Fruit fly (Drosophila melanogaster) whole organism, embryonic: ENCODE measurements around the gene CG33160.
A peak's percentile ranks its signal among the peaks of the same experiment; 100 is the strongest.

Experiments
- Atf-2 ChIP-seq: fragments of 200-800 bp; sonication (Bioruptor generic); optimal IDR thresholded peaks from 2 replicates; lab custom pipeline; 2016; ENCODE audit warnings: missing biosample characterization, missing genetic modification characterization
- BtbVII ChIP-seq: fragments of 200-800 bp; sonication (Bioruptor generic); optimal IDR thresholded peaks from 3 replicates; lab custom pipeline; 2017; ENCODE audit warnings: missing biosample characterization, mild to moderate bottlenecking, missing genetic modification characterization
- CG10147 ChIP-seq: fragments of 200-800 bp; sonication (Bioruptor generic); optimal IDR thresholded peaks from 2 replicates; lab custom pipeline; 2019; ENCODE audit warnings: missing biosample characterization, mild to moderate bottlenecking, missing genetic modification characterization, moderate library complexity
- CG10267 ChIP-seq: fragments of 200-800 bp; sonication (Bioruptor generic); optimal IDR thresholded peaks from 2 replicates; lab custom pipeline; 2018; ENCODE audit warnings: missing biosample characterization, mild to moderate bottlenecking, missing genetic modification characterization, moderate library complexity
- CG11560 ChIP-seq: fragments of 200-800 bp; sonication (Bioruptor generic); IDR thresholded peaks from 3 replicates; pipeline ENCODE4 v1.3.6; 2022; ENCODE audit warnings: missing biosample characterization, missing genetic modification characterization
- CG12769 ChIP-seq: fragments of 200-800 bp; sonication (Bioruptor generic); optimal IDR thresholded peaks from 2 replicates; lab custom pipeline; 2019; ENCODE audit warnings: missing biosample characterization, mild to moderate bottlenecking, missing genetic modification characterization, moderate library complexity
- CG13424 ChIP-seq: fragments of 200-800 bp; sonication (Bioruptor generic); optimal IDR thresholded peaks from 2 replicates; lab custom pipeline; 2019; ENCODE audit warnings: missing biosample characterization, mild to moderate bottlenecking, missing genetic modification characterization, moderate library complexity
- CG13624 ChIP-seq: fragments of 200-800 bp; sonication (Bioruptor generic); optimal IDR thresholded peaks from 2 replicates; lab custom pipeline; 2016; ENCODE audit warnings: missing biosample characterization, missing genetic modification characterization
- CG17361 ChIP-seq: fragments of 200-800 bp; sonication (Bioruptor generic); IDR thresholded peaks from 3 replicates; pipeline ENCODE4 v1.3.6; 2022; ENCODE audit warnings: missing biosample characterization, missing genetic modification characterization
- CG17385 ChIP-seq: fragments of 200-800 bp; sonication (Bioruptor generic); optimal IDR thresholded peaks from 3 replicates; lab custom pipeline; 2018; ENCODE audit warnings: missing biosample characterization, mild to moderate bottlenecking, missing genetic modification characterization
- CG17829 ChIP-seq: fragments of 200-800 bp; optimal IDR thresholded peaks from 2 replicates; lab custom pipeline; 2019; ENCODE audit warnings: missing biosample characterization, mild to moderate bottlenecking, missing genetic modification characterization, moderate library complexity
- CG1792 ChIP-seq: fragments of 200-800 bp; sonication (Bioruptor generic); optimal IDR thresholded peaks from 2 replicates; lab custom pipeline; 2016; ENCODE audit warnings: missing biosample characterization, missing genetic modification characterization
- CG18599 ChIP-seq: fragments of 200-800 bp; sonication (Bioruptor generic); optimal IDR thresholded peaks from 3 replicates; lab custom pipeline; 2017; ENCODE audit warnings: missing biosample characterization, missing genetic modification characterization, mild to moderate bottlenecking, moderate library complexity, missing genetic modification reagents
- CG2116 ChIP-seq: fragments of 200-800 bp; sonication (Bioruptor generic); optimal IDR thresholded peaks from 3 replicates; lab custom pipeline; 2018; ENCODE audit warnings: missing biosample characterization, mild to moderate bottlenecking, missing genetic modification characterization
- CG6689 ChIP-seq: fragments of 200-800 bp; sonication (Bioruptor generic); IDR thresholded peaks from 2 replicates; pipeline ENCODE4 v1.3.6; 2022; ENCODE audit warnings: missing biosample characterization, missing genetic modification characterization
- CG8290 ChIP-seq, 3 experiments: fragments of 200-800 bp; sonication (Bioruptor generic); optimal IDR thresholded peaks; 2 replicates each; lab custom pipeline; 2016 to 2019; ENCODE audit warnings: missing biosample characterization in 3 of 3, missing genetic modification characterization in 3 of 3, mild to moderate bottlenecking in 2 of 3, moderate library complexity in 1 of 3
- CHES-1-like ChIP-seq: fragments of 200-800 bp; sonication (Bioruptor generic); optimal IDR thresholded peaks from 2 replicates; lab custom pipeline; 2016; ENCODE audit warnings: missing biosample characterization, missing genetic modification characterization
- CTCF ChIP-seq: fragments of 200-800 bp; sonication (Bioruptor generic); optimal IDR thresholded peaks from 2 replicates; lab custom pipeline; 2017; ENCODE audit warnings: missing biosample characterization, mild to moderate bottlenecking, missing genetic modification characterization, moderate library complexity
- Chrac-16 ChIP-seq: fragments of 200-800 bp; sonication (Bioruptor generic); optimal IDR thresholded peaks from 3 replicates; lab custom pipeline; 2016; ENCODE audit warnings: missing biosample characterization, missing genetic modification characterization
- Dp ChIP-seq: fragments of 200-800 bp; sonication (Bioruptor generic); optimal IDR thresholded peaks from 2 replicates; lab custom pipeline; 2018; ENCODE audit warnings: missing biosample characterization, mild to moderate bottlenecking, missing genetic modification characterization, moderate library complexity
- H15 ChIP-seq: fragments of 200-800 bp; sonication (Bioruptor generic); IDR thresholded peaks from 3 replicates; pipeline ENCODE4 v1.3.6; 2022; ENCODE audit warnings: missing biosample characterization, missing genetic modification characterization
- H2.0 ChIP-seq: fragments of 200-800 bp; sonication (Bioruptor generic); IDR thresholded peaks from 2 replicates; pipeline ENCODE4 v1.3.6; 2022; ENCODE audit warnings: missing biosample characterization, missing genetic modification characterization
- Hmx ChIP-seq: fragments of 200-800 bp; sonication (Bioruptor generic); optimal IDR thresholded peaks from 2 replicates; lab custom pipeline; 2016; ENCODE audit warnings: missing biosample characterization, missing genetic modification characterization
- MESR4 ChIP-seq: fragments of 200-800 bp; sonication (Bioruptor generic); optimal IDR thresholded peaks from 2 replicates; lab custom pipeline; 2018; ENCODE audit warnings: missing biosample characterization, mild to moderate bottlenecking, missing genetic modification characterization, moderate library complexity
- Mad ChIP-seq: fragments of 200-800 bp; sonication (Bioruptor generic); optimal IDR thresholded peaks from 2 replicates; lab custom pipeline; 2016; ENCODE audit warnings: missing biosample characterization, missing genetic modification characterization
- Max ChIP-seq: fragments of 200-800 bp; sonication (Bioruptor generic); optimal IDR thresholded peaks from 2 replicates; lab custom pipeline; 2016; ENCODE audit warnings: missing biosample characterization, mild to moderate bottlenecking, missing genetic modification characterization
- Mrtf ChIP-seq: fragments of 200-800 bp; sonication (Bioruptor generic); IDR thresholded peaks from 3 replicates; pipeline ENCODE4 v1.3.6; 2022; ENCODE audit warnings: missing biosample characterization, missing genetic modification characterization
- Sry-δ ChIP-seq: fragments of 200-800 bp; sonication (Bioruptor generic); optimal IDR thresholded peaks from 2 replicates; lab custom pipeline; 2016; ENCODE audit warnings: missing biosample characterization, missing genetic modification characterization
- Taf1 ChIP-seq: fragments of 200-800 bp; sonication (Bioruptor generic); IDR thresholded peaks from 2 replicates; pipeline ENCODE4 v1.3.6; 2022; ENCODE audit warnings: missing biosample characterization, missing genetic modification characterization
- ac ChIP-seq: fragments of 200-800 bp; sonication (Bioruptor generic); optimal IDR thresholded peaks from 3 replicates; lab custom pipeline; 2017; ENCODE audit warnings: missing biosample characterization, mild to moderate bottlenecking, missing genetic modification characterization
- amos ChIP-seq: fragments of 200-800 bp; sonication (Bioruptor generic); IDR thresholded peaks from 2 replicates; pipeline ENCODE4 v1.3.6; 2022; ENCODE audit warnings: missing biosample characterization, missing genetic modification characterization; ENCODE audit not compliant: partially characterized antibody
- az2 ChIP-seq: fragments of 200-800 bp; sonication (Bioruptor generic); optimal IDR thresholded peaks from 3 replicates; lab custom pipeline; 2016; ENCODE audit warnings: missing biosample characterization, missing genetic modification characterization
- bab2 ChIP-seq: fragments of 200-800 bp; sonication (Bioruptor generic); optimal IDR thresholded peaks from 2 replicates; lab custom pipeline; 2016; ENCODE audit warnings: missing biosample characterization, missing genetic modification characterization
- bbx ChIP-seq: fragments of 200-800 bp; sonication (Bioruptor generic); IDR thresholded peaks from 2 replicates; pipeline ENCODE4 v1.3.6; 2022; ENCODE audit warnings: missing biosample characterization, missing genetic modification characterization; ENCODE audit not compliant: partially characterized antibody
- chm ChIP-seq: fragments of 200-800 bp; sonication (Bioruptor generic); IDR thresholded peaks from 2 replicates; pipeline ENCODE4 v1.3.6; 2022; ENCODE audit warnings: missing biosample characterization, missing genetic modification characterization
- ci ChIP-seq: fragments of 200-800 bp; sonication (Bioruptor generic); IDR thresholded peaks from 3 replicates; pipeline ENCODE4 v1.3.6; 2022; ENCODE audit warnings: missing biosample characterization, missing genetic modification characterization
- crol ChIP-seq: fragments of 200-800 bp; sonication (Bioruptor generic); IDR thresholded peaks from 2 replicates; pipeline ENCODE4 v1.3.6; 2022; ENCODE audit warnings: missing biosample characterization, missing genetic modification characterization
- dati ChIP-seq: fragments of 200-800 bp; sonication (Bioruptor generic); IDR thresholded peaks from 2 replicates; pipeline ENCODE4 v1.3.6; 2022; ENCODE audit warnings: missing biosample characterization, missing genetic modification characterization
- dpn ChIP-seq, 2 experiments: fragments of 200-800 bp; sonication (Bioruptor generic); optimal IDR thresholded peaks; 3 replicates each; lab custom pipeline; 2016; ENCODE audit warnings: missing biosample characterization in 2 of 2, missing genetic modification characterization in 2 of 2
- eyg ChIP-seq: fragments of 200-800 bp; sonication (Bioruptor generic); optimal IDR thresholded peaks from 3 replicates; lab custom pipeline; 2016; ENCODE audit warnings: missing biosample characterization, missing genetic modification characterization
- grn ChIP-seq: fragments of 200-800 bp; sonication (Bioruptor generic); optimal IDR thresholded peaks from 3 replicates; lab custom pipeline; 2017; ENCODE audit warnings: missing biosample characterization, missing genetic modification characterization
- mam ChIP-seq: fragments of 200-800 bp; sonication (Bioruptor generic); optimal IDR thresholded peaks from 3 replicates; lab custom pipeline; 2016; ENCODE audit warnings: missing biosample characterization, missing genetic modification characterization
- mirr ChIP-seq: fragments of 200-800 bp; sonication (Bioruptor generic); optimal IDR thresholded peaks from 3 replicates; lab custom pipeline; 2018; ENCODE audit warnings: missing biosample characterization, mild to moderate bottlenecking, missing genetic modification characterization
- nerfin-2 ChIP-seq: fragments of 200-800 bp; sonication (Bioruptor generic); IDR thresholded peaks from 2 replicates; pipeline ENCODE4 v1.3.6; 2022; ENCODE audit warnings: missing biosample characterization, missing genetic modification characterization; ENCODE audit not compliant: partially characterized antibody
- nom ChIP-seq: fragments of 200-800 bp; sonication (Bioruptor generic); optimal IDR thresholded peaks from 2 replicates; lab custom pipeline; 2017; ENCODE audit warnings: missing biosample characterization, missing genetic modification characterization, mild to moderate bottlenecking, moderate library complexity, missing genetic modification reagents
- org-1 ChIP-seq: fragments of 200-800 bp; sonication (Bioruptor generic); optimal IDR thresholded peaks from 2 replicates; lab custom pipeline; 2017; ENCODE audit warnings: missing biosample characterization, missing genetic modification characterization
- otp ChIP-seq: fragments of 200-800 bp; sonication (Bioruptor generic); IDR thresholded peaks from 3 replicates; pipeline ENCODE4, ENCODE4 v1.3.6; 2022; ENCODE audit warnings: missing biosample characterization, missing genetic modification characterization
- rib ChIP-seq: fragments of 200-800 bp; sonication (Bioruptor generic); IDR thresholded peaks from 2 replicates; pipeline ENCODE4 v1.3.6; 2022; ENCODE audit warnings: missing biosample characterization, missing genetic modification characterization
- stwl ChIP-seq: fragments of 200-800 bp; sonication (Bioruptor generic); optimal IDR thresholded peaks from 3 replicates; lab custom pipeline; 2018; ENCODE audit warnings: missing biosample characterization, mild to moderate bottlenecking, missing genetic modification characterization, moderate library complexity
- tap ChIP-seq: fragments of 200-800 bp; optimal IDR thresholded peaks from 3 replicates; lab custom pipeline; 2019; ENCODE audit warnings: missing biosample characterization, mild to moderate bottlenecking, missing genetic modification characterization, moderate library complexity
- unpg ChIP-seq: fragments of 200-800 bp; sonication (Bioruptor generic); optimal IDR thresholded peaks from 3 replicates; lab custom pipeline; 2018; ENCODE audit warnings: missing biosample characterization, mild to moderate bottlenecking, missing genetic modification characterization, moderate library complexity

Gene CG33160

DNA sequence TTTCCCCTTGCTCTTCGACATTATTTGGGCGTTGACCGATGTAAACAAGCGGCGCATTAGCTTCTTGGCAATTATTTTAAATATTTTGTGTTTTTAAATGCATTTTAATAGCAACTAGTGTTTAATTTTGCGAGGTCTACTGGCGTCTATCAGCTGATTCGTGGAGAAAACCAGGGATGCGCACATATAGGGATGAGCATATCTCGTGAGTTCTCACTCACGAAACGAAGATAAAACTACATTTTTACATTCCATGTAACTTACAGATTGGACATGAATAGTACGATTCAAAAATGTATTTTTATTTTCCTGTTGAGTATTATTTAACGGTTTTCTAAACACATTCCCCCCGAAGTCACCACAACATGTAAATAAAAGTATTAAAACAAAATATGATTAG is 8.7 kb downstream of the CG33160 start, which contains the start of gene CG14966:
CG14966 (minus strand) TSS at position 168 of the 400 bp plus-strand sequence.
- TF ChIP-seq ac, result no peak
- TF ChIP-seq CG12769 (tag; lab: Kevin White, UChicago), result peak; percentile 44
- TF ChIP-seq crol (GFP tag; lab: Robert Waterston, UW), result no peak
- peak; percentile 5 for TF ChIP-seq CG8290 (GFP tag; optimal IDR thresholded peaks at IDR 0.05; lab: Kevin White, UChicago)
- peak in 1 of 2 experiments; percentile 71 for TF ChIP-seq CG8290 (tag; optimal IDR thresholded peaks at IDR 0.05; lab: Kevin White, UChicago)
- TF ChIP-seq CHES-1-like (GFP tag; lab: Kevin White, UChicago), result peak; percentile 70
- TF ChIP-seq bbx (GFP tag; lab: Robert Waterston, UW), result peak; percentile 96
- peak; percentile 4 for TF ChIP-seq unpg
- peak; percentile 30; the same call in 1 of the 2 replicates for TF ChIP-seq chm
- TF ChIP-seq ci (GFP tag; lab: Robert Waterston, UW), result peak; percentile 50; the same call in 1 of the 3 replicates
- peak; percentile 31 for TF ChIP-seq CG13424 (tag; lab: Kevin White, UChicago)
- peak; percentile 96 for TF ChIP-seq Sry-δ (GFP tag; lab: Kevin White, UChicago)
- no peak for TF ChIP-seq otp (GFP tag; lab: Robert Waterston, UW)
- TF ChIP-seq Atf-2 (GFP tag; lab: Kevin White, UChicago), result no peak
- TF ChIP-seq bab2 (GFP tag; lab: Kevin White, UChicago), result peak; percentile 10
- TF ChIP-seq CG6689 (GFP tag; lab: Robert Waterston, UW), result no peak
- peak; percentile 72 for TF ChIP-seq CTCF (GFP tag; lab: Kevin White, UChicago)
- peak; percentile 22 for TF ChIP-seq CG18599 (GFP tag; lab: Kevin White, UChicago)
- no peak for TF ChIP-seq Mrtf (GFP tag; lab: Robert Waterston, UW)
- TF ChIP-seq Taf1 (GFP tag; lab: Robert Waterston, UW), result no peak
- TF ChIP-seq dati (GFP tag; lab: Robert Waterston, UW), result no peak
- TF ChIP-seq mirr, result peak; percentile 30
- peak; percentile 4 for TF ChIP-seq Chrac-16 (GFP tag; lab: Kevin White, UChicago)
- 0 out of 3 replicates have a peak, but pooled peaks have one; percentile 24 for TF ChIP-seq CG17361
- TF ChIP-seq Hmx (GFP tag; lab: Kevin White, UChicago), result peak; percentile 16
- TF ChIP-seq MESR4, result peak; percentile 62
- peak; percentile 20 to 48 for TF ChIP-seq dpn (GFP tag; optimal IDR thresholded peaks at IDR 0.05; lab: Kevin White, UChicago)
- peak; percentile 36 for TF ChIP-seq Max (GFP tag; lab: Kevin White, UChicago)
- TF ChIP-seq CG10147 (GFP tag; lab: Kevin White, UChicago), result peak; percentile 5
- no peak for TF ChIP-seq tap (tag; lab: Kevin White, UChicago)
- peak; percentile 43 for TF ChIP-seq CG2116 (GFP tag; lab: Kevin White, UChicago)
- peak; percentile 94 for TF ChIP-seq amos (GFP tag; lab: Robert Waterston, UW)
- TF ChIP-seq rib (GFP tag; lab: Robert Waterston, UW), result peak; percentile 65
- no peak for TF ChIP-seq CG1792 (GFP tag; lab: Kevin White, UChicago)
- peak; percentile 66 for TF ChIP-seq CG17829 (tag; lab: Kevin White, UChicago)
- TF ChIP-seq eyg (GFP tag; lab: Kevin White, UChicago), result no peak
- TF ChIP-seq stwl (tag; lab: Kevin White, UChicago), result peak; percentile 43
- no peak for TF ChIP-seq BtbVII
- no peak for TF ChIP-seq H15 (GFP tag; lab: Robert Waterston, UW)
- TF ChIP-seq nom (GFP tag; lab: Kevin White, UChicago), result peak; percentile 33
- TF ChIP-seq mam (GFP tag; lab: Kevin White, UChicago), result peak; percentile 62
- TF ChIP-seq nerfin-2 (GFP tag; lab: Robert Waterston, UW), result peak; percentile 66; the same call in 1 of the 2 replicates
- no peak for TF ChIP-seq org-1
- 0 out of 2 replicates have a peak, but pooled peaks have one; percentile 6 for TF ChIP-seq H2.0 (GFP tag; lab: Robert Waterston, UW)
- peak; percentile 42 for TF ChIP-seq Dp (GFP tag; lab: Kevin White, UChicago)
- no peak for TF ChIP-seq CG17385 (GFP tag; lab: Kevin White, UChicago)
- TF ChIP-seq CG10267 (tag; lab: Kevin White, UChicago), result peak; percentile 68
- peak; percentile 54 for TF ChIP-seq CG13624 (GFP tag; lab: Kevin White, UChicago)
- 0 out of 3 replicates have a peak, but pooled peaks have one; percentile 42 for TF ChIP-seq CG11560 (tag; lab: Robert Waterston, UW)
- TF ChIP-seq grn (GFP tag; lab: Kevin White, UChicago), result peak; percentile 11
- TF ChIP-seq az2 (GFP tag; lab: Kevin White, UChicago), result peak; percentile 17
- peak; percentile 47 for TF ChIP-seq Mad (GFP tag; lab: Kevin White, UChicago)
